Worm (Caenorhabditis elegans) whole organism, L3 larva: ENCODE results near the gene ZK688.5.

Experiments
- R02D3.7 ChIP-seq: fragments of 150-350 bp; optimal IDR thresholded peaks from 2 replicates; lab custom pipeline; 2014; ENCODE audit warnings: missing biosample characterization, missing genetic modification characterization
- ZK546.5 ChIP-seq: sonication (generic microtip); optimal IDR thresholded peaks from 2 replicates; lab custom pipeline; 2017; ENCODE audit warnings: missing biosample characterization, missing genetic modification characterization
- ama-1 ChIP-seq: fragments of 150-350 bp; optimal IDR thresholded peaks from 2 replicates; lab custom pipeline; 2018
- ceh-28 ChIP-seq: fragments of 150-350 bp; optimal IDR thresholded peaks from 2 replicates; lab custom pipeline; 2014; ENCODE audit warnings: missing biosample characterization, missing genetic modification reagents, missing genetic modification characterization
- ceh-82 ChIP-seq: fragments of 150-350 bp; optimal IDR thresholded peaks from 2 replicates; lab custom pipeline; 2014; ENCODE audit warnings: missing biosample characterization, missing genetic modification characterization
- ceh-9 ChIP-seq: sonication (generic microtip); optimal IDR thresholded peaks from 2 replicates; lab custom pipeline; 2018; ENCODE audit warnings: missing biosample characterization, missing genetic modification characterization
- daf-12 ChIP-seq: fragments of 150-350 bp; optimal IDR thresholded peaks from 2 replicates; lab custom pipeline; 2014; ENCODE audit warnings: missing biosample characterization, missing genetic modification reagents, missing genetic modification characterization
- egl-27 ChIP-seq: sonication (generic microtip); optimal IDR thresholded peaks from 4 replicates; lab custom pipeline; 2017; ENCODE audit warnings: missing biosample characterization, missing genetic modification reagents, missing genetic modification characterization
- eor-1 ChIP-seq, 2 experiments: fragments of 150-350 bp; optimal IDR thresholded peaks; 2 replicates each; lab custom pipeline; 2014 to 2018; ENCODE audit warnings: missing biosample characterization in 2 of 2, missing genetic modification characterization in 2 of 2
- fkh-10 ChIP-seq: sonication (generic microtip); optimal IDR thresholded peaks from 2 replicates; lab custom pipeline; 2017; ENCODE audit warnings: missing biosample characterization, missing genetic modification reagents, missing genetic modification characterization
- fos-1 ChIP-seq: fragments of 150-350 bp; optimal IDR thresholded peaks from 2 replicates; lab custom pipeline; 2014; ENCODE audit warnings: missing biosample characterization, missing genetic modification characterization
- hmg-11 ChIP-seq: sonication (generic microtip); optimal IDR thresholded peaks from 2 replicates; lab custom pipeline; 2016; ENCODE audit warnings: missing genetic modification characterization, missing compliant biosample characterization
- lin-15B ChIP-seq: fragments of 150-350 bp; optimal IDR thresholded peaks from 2 replicates; lab custom pipeline; 2014; ENCODE audit warnings: missing biosample characterization, missing genetic modification characterization
- lsy-12 ChIP-seq: sonication (generic microtip); optimal IDR thresholded peaks from 2 replicates; lab custom pipeline; 2016; ENCODE audit warnings: mild to moderate bottlenecking, missing genetic modification characterization, missing compliant biosample characterization
- nfya-1 ChIP-seq: sonication (generic microtip); optimal IDR thresholded peaks from 2 replicates; lab custom pipeline; 2017; ENCODE audit warnings: missing genetic modification characterization, mild to moderate bottlenecking, missing compliant biosample characterization, antibody characterized with exemption, moderate library complexity; ENCODE audit not compliant: insufficient read depth
- nhr-11 ChIP-seq: fragments of 150-350 bp; optimal IDR thresholded peaks from 2 replicates; lab custom pipeline; 2014; ENCODE audit warnings: missing biosample characterization, missing genetic modification characterization
- nhr-12 ChIP-seq: fragments of 150-350 bp; optimal IDR thresholded peaks from 2 replicates; lab custom pipeline; 2014; ENCODE audit warnings: missing biosample characterization, missing genetic modification characterization
- nhr-23 ChIP-seq: fragments of 150-350 bp; optimal IDR thresholded peaks from 2 replicates; lab custom pipeline; 2014; ENCODE audit warnings: missing biosample characterization, missing genetic modification reagents, missing genetic modification characterization
- nhr-237 ChIP-seq: fragments of 150-350 bp; optimal IDR thresholded peaks from 2 replicates; lab custom pipeline; 2014; ENCODE audit warnings: missing biosample characterization, missing genetic modification characterization
- nhr-25 ChIP-seq: sonication (generic microtip); optimal IDR thresholded peaks from 2 replicates; lab custom pipeline; 2017; ENCODE audit warnings: missing biosample characterization, missing genetic modification characterization
- nhr-43 ChIP-seq: sonication (generic microtip); optimal IDR thresholded peaks from 2 replicates; lab custom pipeline; 2016; ENCODE audit warnings: mild to moderate bottlenecking, missing genetic modification characterization, missing compliant biosample characterization; ENCODE audit not compliant: poor library complexity, severe bottlenecking
- nhr-67 ChIP-seq: fragments of 150-350 bp; optimal IDR thresholded peaks from 2 replicates; lab custom pipeline; 2014; ENCODE audit warnings: missing biosample characterization, missing genetic modification characterization
- nhr-76 ChIP-seq: fragments of 150-350 bp; sonication (generic microtip); optimal IDR thresholded peaks from 5 replicates; lab custom pipeline; 2014; ENCODE audit warnings: missing biosample characterization, missing genetic modification characterization
- nhr-77 ChIP-seq: fragments of 150-350 bp; optimal IDR thresholded peaks from 2 replicates; lab custom pipeline; 2014; ENCODE audit warnings: missing biosample characterization, missing genetic modification characterization
- pha-4 ChIP-seq: fragments of 150-350 bp; optimal IDR thresholded peaks from 2 replicates; lab custom pipeline; 2014; ENCODE audit warnings: missing biosample characterization, missing genetic modification reagents, missing genetic modification characterization
- sea-2 ChIP-seq: fragments of 150-350 bp; sonication (generic microtip); optimal IDR thresholded peaks from 4 replicates; lab custom pipeline; 2014; ENCODE audit warnings: missing biosample characterization, missing genetic modification reagents, missing genetic modification characterization
- skn-1 ChIP-seq: fragments of 150-350 bp; optimal IDR thresholded peaks from 2 replicates; lab custom pipeline; 2014; ENCODE audit warnings: missing biosample characterization, missing genetic modification characterization
- unc-39 ChIP-seq: sonication (generic microtip); optimal IDR thresholded peaks from 4 replicates; lab custom pipeline; 2017; ENCODE audit warnings: missing biosample characterization, missing genetic modification characterization
- unc-62 ChIP-seq: fragments of 150-350 bp; sonication (generic microtip); optimal IDR thresholded peaks from 4 replicates; lab custom pipeline; 2014; ENCODE audit warnings: missing biosample characterization, missing genetic modification reagents, missing genetic modification characterization
- zag-1 ChIP-seq: fragments of 150-350 bp; optimal IDR thresholded peaks from 2 replicates; lab custom pipeline; 2014; ENCODE audit warnings: missing biosample characterization, missing genetic modification characterization
- ztf-11 ChIP-seq: fragments of 150-350 bp; optimal IDR thresholded peaks from 2 replicates; lab custom pipeline; 2014; ENCODE audit warnings: missing biosample characterization, missing genetic modification characterization
- ztf-4 ChIP-seq: fragments of 150-350 bp; optimal IDR thresholded peaks from 2 replicates; lab custom pipeline; 2014; ENCODE audit warnings: missing biosample characterization, missing genetic modification characterization

The ZK688.5 gene

ce11 chrIII:7897733-7898132, 6.3 kb upstream of the ZK688.5 start:
- TF ChIP-seq hmg-11 (tag; lab: Kevin White, UChicago) (no peak), unc-62 (GFP tag; lab: Kevin White, UChicago) (no peak), ceh-9 (tag; lab: Kevin White, UChicago) (no peak), nhr-237 (tag; lab: Kevin White, UChicago) (no peak), sea-2 (GFP tag; lab: Kevin White, UChicago) (no peak), lsy-12 (tag; lab: Kevin White, UChicago) (no peak), ama-1 (lab: Kevin White, UChicago) (no peak), nhr-25 (tag; lab: Kevin White, UChicago) (peak; percentile 12), ztf-4 (tag; lab: Kevin White, UChicago) (no peak), nhr-67 (tag; lab: Kevin White, UChicago) (no peak), nhr-11 (tag; lab: Kevin White, UChicago) (no peak), ceh-28 (peak; percentile 2), nhr-23 (tag; lab: Kevin White, UChicago) (peak; percentile 71), ZK546.5 (no peak), egl-27 (no peak), lin-15B (tag; lab: Kevin White, UChicago) (no peak), nhr-43 (tag; lab: Kevin White, UChicago) (peak; percentile 57), nhr-76 (tag; lab: Kevin White, UChicago) (peak; percentile 22)

ce11 chrIII:7896925-7897324, 5.5 kb upstream of the ZK688.5 start, which contains the start of gene ZK688.10:
TSS of gene ZK688.10 (minus strand) at chrIII:7897025.
- TF ChIP-seq R02D3.7 (tag; lab: Kevin White, UChicago) (no peak), ceh-28 (no peak)

ce11 chrIII:7894724-7895123, 3.3 kb upstream of the ZK688.5 start, which contains the start of gene ZK688.4:
TSS of gene ZK688.4 (plus strand) at chrIII:7895024.
- no peak for TF ChIP-seq fos-1
- TF ChIP-seq, all 47 proteins: peak for 0

ce11 chrIII:7893224-7893623, 1.8 kb upstream of the ZK688.5 start:
- no peak for TF ChIP-seq nhr-12
- TF ChIP-seq nfya-1 (tag; lab: Kevin White, UChicago): peak; percentile 7

- TF ChIP-seq pha-4 (tag; lab: Kevin White, UChicago) (peak; percentile 68), ztf-4 (tag; lab: Kevin White, UChicago) (no peak)
Measured at ce11 chrIII:7892333-7892732, 910 bp upstream of the ZK688.5 start.

- no peak for TF ChIP-seq ceh-28
- no peak for TF ChIP-seq ZK546.5
- no peak for TF ChIP-seq nhr-77 (tag; lab: Kevin White, UChicago)
- TF ChIP-seq ceh-82 (tag; lab: Kevin White, UChicago): no peak
- TF ChIP-seq unc-39: no peak
Measured at ce11 chrIII:7889036-7889435, 2.4 kb downstream of the ZK688.5 start.

ce11 chrIII:7884863-7885262, 6.6 kb downstream of the ZK688.5 start, which contains the start of gene ZK688.11:
TSS of gene ZK688.11 (minus strand) at chrIII:7884963.
- TF ChIP-seq fkh-10 (GFP tag; lab: Kevin White, UChicago) (no peak), ceh-28 (peak; percentile 3), eor-1 (tag; optimal IDR thresholded peaks at IDR 0.05; lab: Kevin White, UChicago) (no peak)
- TF ChIP-seq, all 47 proteins: peak for 1

ce11 chrIII:7882900-7883299, 8.5 kb downstream of the ZK688.5 start, which contains the start of gene ZK688.9:
TSS of gene ZK688.9 (minus strand) at chrIII:7883000.
- TF ChIP-seq daf-12 (tag; lab: Kevin White, UChicago) (no peak), skn-1 (tag; lab: Kevin White, UChicago) (no peak), pha-4 (tag; lab: Kevin White, UChicago) (no peak), R02D3.7 (tag; lab: Kevin White, UChicago) (no peak), fkh-10 (GFP tag; lab: Kevin White, UChicago) (no peak), nhr-76 (tag; lab: Kevin White, UChicago) (no peak), ztf-11 (no peak), zag-1 (tag; lab: Kevin White, UChicago) (no peak)
